Fruit fly (Drosophila melanogaster) whole organism, embryonic: Measurements from ENCODE around the gene CG31204.
A peak's percentile ranks its signal among the peaks of the same experiment; 100 is the strongest.

Experiments
- CG1024 ChIP-seq: fragments of 200-800 bp; sonication (Bioruptor generic); IDR thresholded peaks from 2 replicates; pipeline ENCODE4 v1.3.6; 2022; ENCODE audit warnings: missing biosample characterization, missing genetic modification characterization
- CG11456 ChIP-seq: fragments of 200-800 bp; sonication (Bioruptor generic); IDR thresholded peaks from 3 replicates; pipeline ENCODE4 v1.3.6; 2022; ENCODE audit warnings: missing biosample characterization, missing genetic modification characterization
- CG12236 ChIP-seq: fragments of 200-800 bp; sonication (Bioruptor generic); optimal IDR thresholded peaks from 2 replicates; lab custom pipeline; 2016; ENCODE audit warnings: missing biosample characterization, missing genetic modification characterization
- CG17612 ChIP-seq: fragments of 200-800 bp; sonication (Bioruptor generic); IDR thresholded peaks from 2 replicates; pipeline ENCODE4 v1.3.6; 2022; ENCODE audit warnings: missing biosample characterization, missing genetic modification characterization
- CG17802 ChIP-seq: fragments of 200-800 bp; sonication (Bioruptor generic); optimal IDR thresholded peaks from 2 replicates; lab custom pipeline; 2018; ENCODE audit warnings: missing biosample characterization, mild to moderate bottlenecking, missing genetic modification characterization, moderate library complexity
- CG1792 ChIP-seq: fragments of 200-800 bp; sonication (Bioruptor generic); optimal IDR thresholded peaks from 2 replicates; lab custom pipeline; 2016; ENCODE audit warnings: missing biosample characterization, missing genetic modification characterization
- CG30020 ChIP-seq: fragments of 200-800 bp; optimal IDR thresholded peaks from 2 replicates; lab custom pipeline; 2019; ENCODE audit warnings: missing biosample characterization, mild to moderate bottlenecking, missing genetic modification characterization, moderate library complexity
- CG34422 ChIP-seq: fragments of 200-800 bp; sonication (Bioruptor generic); IDR thresholded peaks from 3 replicates; pipeline ENCODE4 v1.3.6; 2022; ENCODE audit warnings: missing biosample characterization, missing genetic modification characterization
- CG4404 ChIP-seq: fragments of 200-800 bp; sonication (Bioruptor generic); IDR thresholded peaks from 2 replicates; pipeline ENCODE4 v1.3.6; 2022; ENCODE audit warnings: missing biosample characterization, missing genetic modification characterization
- CG5245 ChIP-seq: fragments of 200-800 bp; sonication (Bioruptor generic); optimal IDR thresholded peaks from 3 replicates; lab custom pipeline; 2016; ENCODE audit warnings: missing biosample characterization, missing genetic modification characterization
- CG6175 ChIP-seq: fragments of 200-800 bp; sonication (Bioruptor generic); IDR thresholded peaks from 3 replicates; pipeline ENCODE4 v1.3.6; 2022; ENCODE audit warnings: missing biosample characterization, missing genetic modification characterization
- CG7745 ChIP-seq: fragments of 200-800 bp; sonication (Bioruptor generic); optimal IDR thresholded peaks from 2 replicates; lab custom pipeline; 2018; ENCODE audit warnings: missing biosample characterization, mild to moderate bottlenecking, missing genetic modification characterization, moderate library complexity
- CG7786 ChIP-seq: fragments of 200-800 bp; sonication (Bioruptor generic); optimal IDR thresholded peaks from 2 replicates; lab custom pipeline; 2016; ENCODE audit warnings: missing biosample characterization, missing genetic modification characterization
- CG8089 ChIP-seq: fragments of 200-800 bp; sonication (Bioruptor generic); optimal IDR thresholded peaks from 3 replicates; lab custom pipeline; 2016; ENCODE audit warnings: missing biosample characterization, missing genetic modification characterization
- CG8765 ChIP-seq: fragments of 200-800 bp; sonication (Bioruptor generic); IDR thresholded peaks from 2 replicates; pipeline ENCODE4 v1.3.6; 2022; ENCODE audit warnings: missing biosample characterization, missing genetic modification characterization
- CG9437 ChIP-seq: fragments of 200-800 bp; sonication (Bioruptor generic); optimal IDR thresholded peaks from 2 replicates; lab custom pipeline; 2018; ENCODE audit warnings: missing biosample characterization, mild to moderate bottlenecking, missing genetic modification characterization
- CTCF ChIP-seq: fragments of 200-800 bp; sonication (Bioruptor generic); optimal IDR thresholded peaks from 2 replicates; lab custom pipeline; 2017; ENCODE audit warnings: missing biosample characterization, mild to moderate bottlenecking, missing genetic modification characterization, moderate library complexity
- Camta ChIP-seq: fragments of 200-800 bp; sonication (Bioruptor generic); optimal IDR thresholded peaks from 2 replicates; lab custom pipeline; 2016; ENCODE audit warnings: missing biosample characterization, missing genetic modification characterization
- CoRest ChIP-seq: fragments of 200-800 bp; sonication (Bioruptor generic); optimal IDR thresholded peaks from 3 replicates; lab custom pipeline; 2018; ENCODE audit warnings: missing biosample characterization, mild to moderate bottlenecking, missing genetic modification characterization, moderate library complexity
- Dbx ChIP-seq: fragments of 200-800 bp; sonication (Bioruptor generic); IDR thresholded peaks from 3 replicates; pipeline ENCODE4 v1.3.6; 2022; ENCODE audit warnings: missing biosample characterization, missing genetic modification characterization
- Dek ChIP-seq: fragments of 200-800 bp; sonication (Bioruptor generic); optimal IDR thresholded peaks from 3 replicates; lab custom pipeline; 2019; ENCODE audit warnings: missing biosample characterization, mild to moderate bottlenecking, missing genetic modification characterization, moderate library complexity
- Doc3 ChIP-seq: fragments of 200-800 bp; sonication (Bioruptor generic); IDR thresholded peaks from 3 replicates; pipeline ENCODE4 v1.3.6; 2022; ENCODE audit warnings: missing biosample characterization, missing genetic modification characterization; ENCODE audit not compliant: partially characterized antibody
- HLH4C ChIP-seq: fragments of 200-800 bp; sonication (Bioruptor generic); IDR thresholded peaks from 3 replicates; pipeline ENCODE4 v1.3.6; 2022; ENCODE audit warnings: missing biosample characterization, missing genetic modification characterization; ENCODE audit not compliant: partially characterized antibody
- Lpt ChIP-seq: fragments of >200 bp; optimal IDR thresholded peaks from 2 replicates; lab custom pipeline; 2018; ENCODE audit warnings: missing biosample characterization, missing genetic modification characterization
- Max ChIP-seq: fragments of 200-800 bp; sonication (Bioruptor generic); optimal IDR thresholded peaks from 2 replicates; lab custom pipeline; 2016; ENCODE audit warnings: missing biosample characterization, mild to moderate bottlenecking, missing genetic modification characterization
- Meics ChIP-seq: fragments of 200-800 bp; sonication (Bioruptor generic); optimal IDR thresholded peaks from 2 replicates; lab custom pipeline; 2017; ENCODE audit warnings: missing biosample characterization, mild to moderate bottlenecking, missing genetic modification characterization
- PHDP ChIP-seq: fragments of 200-800 bp; sonication (Bioruptor generic); optimal IDR thresholded peaks from 3 replicates; lab custom pipeline; 2018; ENCODE audit warnings: missing biosample characterization, mild to moderate bottlenecking, missing genetic modification characterization, moderate library complexity
- Ravus ChIP-seq: fragments of 200-800 bp; sonication (Bioruptor generic); IDR thresholded peaks from 2 replicates; pipeline ENCODE4 v1.3.6; 2022; ENCODE audit warnings: missing biosample characterization, missing genetic modification characterization
- Six4 ChIP-seq: fragments of 200-800 bp; sonication (Bioruptor generic); optimal IDR thresholded peaks from 2 replicates; lab custom pipeline; 2016; ENCODE audit warnings: missing biosample characterization, missing genetic modification characterization
- Spps ChIP-seq: fragments of 200-800 bp; sonication (Bioruptor generic); optimal IDR thresholded peaks from 2 replicates; lab custom pipeline; 2018; ENCODE audit warnings: missing biosample characterization, mild to moderate bottlenecking, missing genetic modification characterization
- Ssrp ChIP-seq: fragments of 200-800 bp; sonication (Bioruptor generic); optimal IDR thresholded peaks from 2 replicates; lab custom pipeline; 2018; ENCODE audit warnings: missing biosample characterization, mild to moderate bottlenecking, missing genetic modification characterization, moderate library complexity
- crp ChIP-seq, 2 experiments: fragments of 200-800 bp; sonication (Bioruptor generic); optimal IDR thresholded peaks; 2 replicates in 1 of 2; 3 replicates in 1 of 2; lab custom pipeline; 2017; ENCODE audit warnings: missing biosample characterization in 2 of 2, missing genetic modification characterization in 2 of 2, mild to moderate bottlenecking in 1 of 2, moderate library complexity in 1 of 2
- cwo ChIP-seq: fragments of 200-800 bp; sonication (Bioruptor generic); optimal IDR thresholded peaks from 3 replicates; lab custom pipeline; 2017; ENCODE audit warnings: missing biosample characterization, missing genetic modification characterization, mild to moderate bottlenecking, moderate library complexity, missing genetic modification reagents
- fd102C ChIP-seq: fragments of 200-800 bp; sonication (Bioruptor generic); optimal IDR thresholded peaks from 2 replicates; lab custom pipeline; 2018; ENCODE audit warnings: missing biosample characterization, mild to moderate bottlenecking, missing genetic modification characterization, moderate library complexity
- ftz-f1 ChIP-seq: fragments of 200-800 bp; sonication (Bioruptor generic); optimal IDR thresholded peaks from 2 replicates; lab custom pipeline; 2016; ENCODE audit warnings: missing biosample characterization, missing genetic modification characterization
- fu2 ChIP-seq: fragments of 200-800 bp; sonication (Bioruptor generic); optimal IDR thresholded peaks from 2 replicates; lab custom pipeline; 2016; ENCODE audit warnings: missing biosample characterization, missing genetic modification characterization
- gfzf ChIP-seq: fragments of 200-800 bp; sonication (Bioruptor generic); optimal IDR thresholded peaks from 2 replicates; lab custom pipeline; 2016; ENCODE audit warnings: missing biosample characterization, mild to moderate bottlenecking, missing genetic modification characterization, moderate library complexity
- insv ChIP-seq, 2 experiments: fragments of 200-800 bp; sonication (Bioruptor generic); optimal IDR thresholded peaks; 3 replicates each; lab custom pipeline; 2016 to 2018; ENCODE audit warnings: missing biosample characterization in 2 of 2, missing genetic modification characterization in 2 of 2
- mirr ChIP-seq: fragments of 200-800 bp; sonication (Bioruptor generic); optimal IDR thresholded peaks from 3 replicates; lab custom pipeline; 2018; ENCODE audit warnings: missing biosample characterization, mild to moderate bottlenecking, missing genetic modification characterization
- nerfin-2 ChIP-seq: fragments of 200-800 bp; sonication (Bioruptor generic); IDR thresholded peaks from 2 replicates; pipeline ENCODE4 v1.3.6; 2022; ENCODE audit warnings: missing biosample characterization, missing genetic modification characterization; ENCODE audit not compliant: partially characterized antibody
- org-1 ChIP-seq: fragments of 200-800 bp; sonication (Bioruptor generic); optimal IDR thresholded peaks from 2 replicates; lab custom pipeline; 2017; ENCODE audit warnings: missing biosample characterization, missing genetic modification characterization
- pb ChIP-seq: fragments of 200-800 bp; sonication (Bioruptor generic); optimal IDR thresholded peaks from 3 replicates; lab custom pipeline; 2016; ENCODE audit warnings: missing biosample characterization, missing genetic modification characterization
- prd ChIP-seq, 3 experiments: fragments of >200 bp in 2 of 3; fragments of 200-800 bp in 1 of 3; sonication (Bioruptor generic) in 1 of 3; optimal IDR thresholded peaks in 2 of 3; IDR thresholded peaks in 1 of 3; 2 replicates in 2 of 3; 3 replicates in 1 of 3; pipeline versions ENCODE4 v1.3.6 to Lab custom; 2017 to 2022; ENCODE audit warnings: missing biosample characterization in 1 of 3, missing genetic modification characterization in 1 of 3
- repo ChIP-seq: fragments of 200-800 bp; sonication (Bioruptor generic); optimal IDR thresholded peaks from 2 replicates; lab custom pipeline; 2016; ENCODE audit warnings: missing biosample characterization, missing genetic modification characterization
- sima ChIP-seq: fragments of 200-800 bp; sonication (Bioruptor generic); optimal IDR thresholded peaks from 2 replicates; lab custom pipeline; 2016; ENCODE audit warnings: missing biosample characterization, missing genetic modification characterization
- slbo ChIP-seq: fragments of 200-800 bp; sonication (Bioruptor generic); IDR thresholded peaks from 2 replicates; pipeline ENCODE4 v1.3.6; 2022; ENCODE audit warnings: missing biosample characterization, missing genetic modification characterization
- sqz ChIP-seq: fragments of 200-800 bp; sonication (Bioruptor generic); optimal IDR thresholded peaks from 3 replicates; lab custom pipeline; 2018; ENCODE audit warnings: missing biosample characterization, mild to moderate bottlenecking, missing genetic modification characterization
- tin ChIP-seq: fragments of 200-800 bp; sonication (Bioruptor generic); optimal IDR thresholded peaks from 3 replicates; lab custom pipeline; 2016; ENCODE audit warnings: missing biosample characterization, missing genetic modification characterization
- tna ChIP-seq: fragments of 200-800 bp; sonication (Bioruptor generic); IDR thresholded peaks from 2 replicates; pipeline ENCODE4 v1.3.6; 2022; ENCODE audit warnings: missing biosample characterization, missing genetic modification characterization; ENCODE audit not compliant: partially characterized antibody
- toy ChIP-seq: fragments of 200-800 bp; sonication (Bioruptor generic); IDR thresholded peaks from 2 replicates; pipeline ENCODE4 v1.3.6; 2022; ENCODE audit warnings: missing biosample characterization, missing genetic modification characterization
- wor ChIP-seq: fragments of 200-800 bp; sonication (Bioruptor generic); IDR thresholded peaks from 2 replicates; pipeline ENCODE4 v1.3.6; 2022; ENCODE audit warnings: missing biosample characterization, missing genetic modification characterization

CG31204 gene

DNA sequence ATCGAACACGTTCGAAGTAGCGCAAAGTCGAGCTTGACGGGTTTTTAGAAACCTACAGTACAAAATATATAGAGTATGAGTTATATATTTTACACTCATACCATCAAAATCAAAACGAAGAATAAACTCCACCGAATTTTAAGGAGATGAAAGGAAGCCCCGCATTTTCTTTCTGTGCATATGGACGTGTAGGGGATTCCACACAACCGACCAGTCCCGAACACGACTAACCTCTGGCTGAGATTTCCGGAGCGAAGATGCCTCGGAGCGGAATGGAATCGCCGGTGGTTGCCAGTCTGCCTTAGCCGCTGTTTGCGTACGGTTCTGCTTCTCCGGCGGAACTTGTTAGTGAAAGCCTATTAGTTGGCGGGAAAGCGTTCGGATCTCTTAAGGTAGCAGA is 9.2 kb downstream of the CG31204 start (continued):
- TF ChIP-seq CG11456 (GFP tag; lab: Robert Waterston, UW) (peak; percentile 99), CG6175 (GFP tag; lab: Robert Waterston, UW) (peak; percentile 97), CG34422 (peak; percentile 99), ftz-f1 (GFP tag; lab: Kevin White, UChicago) (peak; percentile 94), Doc3 (no peak), Lpt (GFP tag; lab: Kevin White, UChicago) (no peak), Dek (tag; lab: Kevin White, UChicago) (peak; percentile 97), Dbx (GFP tag; lab: Robert Waterston, UW) (peak; percentile 98), slbo (GFP tag; lab: Robert Waterston, UW) (peak; percentile 99), Meics (peak; percentile 97), sqz (peak; percentile 57), CG7745 (tag; lab: Kevin White, UChicago) (no peak), CG17612 (GFP tag; lab: Robert Waterston, UW) (peak; percentile 94), Ravus (peak; percentile 90), CG12236 (GFP tag; lab: Kevin White, UChicago) (peak; percentile 89), Max (GFP tag; lab: Kevin White, UChicago) (peak; percentile 92), cwo (GFP tag; lab: Kevin White, UChicago) (peak; percentile 95), prd (optimal IDR thresholded peaks at IDR 0.05; lab: Kevin White, UChicago) (no peak), prd (GFP tag; IDR thresholded peaks at IDR 0.05; lab: Robert Waterston, UW) (peak; percentile 99), CG5245 (GFP tag; lab: Kevin White, UChicago) (peak; percentile 92), CG30020 (tag; lab: Kevin White, UChicago) (no peak), gfzf (peak; percentile 17), org-1 (GFP tag; lab: Kevin White, UChicago) (peak; percentile 98), CG7786 (GFP tag; lab: Kevin White, UChicago) (peak; percentile 98), fd102C (GFP tag; lab: Kevin White, UChicago) (peak; percentile 52), CoRest (tag; lab: Kevin White, UChicago) (peak; percentile 97), Six4 (GFP tag; lab: Kevin White, UChicago) (peak; percentile 92), pb (peak; percentile 97), CG4404 (GFP tag; lab: Robert Waterston, UW) (peak; percentile 95), Ssrp (tag; lab: Kevin White, UChicago) (peak; percentile 96), wor (GFP tag; lab: Robert Waterston, UW) (peak; percentile 95), CG9437 (GFP tag; lab: Kevin White, UChicago) (peak; percentile 86), PHDP (tag; lab: Kevin White, UChicago) (peak; percentile 97), CG1792 (GFP tag; lab: Kevin White, UChicago) (peak; percentile 96), toy (GFP tag; lab: Robert Waterston, UW) (peak; percentile 94), Spps (tag; lab: Kevin White, UChicago) (peak; percentile 87), repo (peak; percentile 94), crp (GFP tag; optimal IDR thresholded peaks at IDR 0.05; lab: Kevin White, UChicago) (peak in 1 of 2 experiments; percentile 66), CG1024 (GFP tag; lab: Robert Waterston, UW) (peak; percentile 87), tin (GFP tag; lab: Kevin White, UChicago) (peak; percentile 96), HLH4C (no peak), CG8765 (peak; percentile 91), Camta (GFP tag; lab: Kevin White, UChicago) (peak; percentile 94), insv (GFP tag; optimal IDR thresholded peaks at IDR 0.05; lab: Kevin White, UChicago) (peak; percentile 33 to 50), CG8089 (GFP tag; lab: Kevin White, UChicago) (peak; percentile 95), nerfin-2 (no peak), CG17802 (tag; lab: Kevin White, UChicago) (peak; percentile 83), tna (GFP tag; lab: Robert Waterston, UW) (peak; percentile 34; the same call in 1 of the 2 replicates), mirr (GFP tag; lab: Kevin White, UChicago) (peak; percentile 75), sima (GFP tag; lab: Kevin White, UChicago) (peak; percentile 89), fu2 (GFP tag; lab: Kevin White, UChicago) (peak; percentile 98), CTCF (GFP tag; lab: Kevin White, UChicago) (peak; percentile 50)
